Worm (Caenorhabditis elegans) whole organism, late embryonic: ENCODE results near the gene srh-289.

ENCODE experiments used
- che-1 ChIP-seq: sonication (generic microtip); optimal IDR thresholded peaks from 2 replicates; lab custom pipeline; 2016; ENCODE audit warnings: mild to moderate bottlenecking, missing genetic modification characterization, missing compliant biosample characterization
- hlh-13 ChIP-seq: fragments of 200-800 bp; sonication (Bioruptor generic); optimal IDR thresholded peaks from 2 replicates; lab custom pipeline; 2018; ENCODE audit warnings: mild to moderate bottlenecking, missing genetic modification characterization, missing compliant biosample characterization
- lin-11 ChIP-seq: fragments of 200-800 bp; sonication (Bioruptor generic); optimal IDR thresholded peaks from 2 replicates; lab custom pipeline; 2018; ENCODE audit warnings: mild to moderate bottlenecking, missing genetic modification characterization, missing compliant biosample characterization
- nfya-1 ChIP-seq: sonication (generic microtip); optimal IDR thresholded peaks from 2 replicates; lab custom pipeline; 2017; ENCODE audit warnings: missing genetic modification characterization, mild to moderate bottlenecking, missing compliant biosample characterization, antibody characterized with exemption, moderate library complexity
- sox-4 ChIP-seq: sonication (generic microtip); optimal IDR thresholded peaks from 2 replicates; lab custom pipeline; 2017; ENCODE audit warnings: mild to moderate bottlenecking, missing genetic modification characterization, inconsistent platforms, missing compliant biosample characterization
- tbx-2 ChIP-seq: sonication (generic microtip); optimal IDR thresholded peaks from 2 replicates; lab custom pipeline; 2016; ENCODE audit warnings: missing genetic modification characterization, missing compliant biosample characterization

DNA sequence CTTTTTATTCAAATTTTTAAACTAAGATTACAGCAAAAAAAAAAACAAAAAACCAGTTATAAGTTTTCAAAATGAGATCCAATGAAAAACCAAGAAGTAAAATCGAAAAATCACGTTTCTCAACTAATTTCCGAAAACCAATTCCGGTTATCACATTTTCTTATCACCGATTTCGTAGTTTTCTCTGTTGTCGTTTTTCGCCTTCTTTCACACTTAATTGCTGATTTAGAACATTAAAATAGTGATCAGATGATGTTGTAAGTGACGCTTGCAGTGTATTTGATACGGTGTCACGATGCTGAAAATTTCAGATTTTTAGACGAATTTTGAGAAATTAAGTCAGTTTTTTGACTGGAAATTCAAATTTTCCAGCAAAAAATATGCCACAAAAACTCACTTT is 13.6 kb downstream of the srh-289 start:
- TF ChIP-seq che-1 (tag; lab: Kevin White, UChicago) (no peak), tbx-2 (tag; lab: Kevin White, UChicago) (no peak), nfya-1 (tag; lab: Kevin White, UChicago) (no peak), hlh-13 (GFP tag; lab: Kevin White, UChicago) (no peak), lin-11 (tag; lab: Kevin White, UChicago) (no peak), sox-4 (tag; lab: Kevin White, UChicago) (no peak)
